Fruit fly (Drosophila melanogaster): ENCODE results near the gene cdm.
A peak's percentile ranks its signal among the peaks of the same experiment; 100 is the strongest.

Gene cdm

dm6 chr3R:18199885-18200249, 16.6 kb upstream of the cdm start (continued):
- TF ChIP-seq CG9797 (GFP tag; optimal IDR thresholded peaks at IDR 0.05) (peak; percentile 45), CG8359 (GFP tag; optimal IDR thresholded peaks at IDR 0.05; ENCODE audit: borderline replicate concordance) (no peak), so (GFP tag; IDR thresholded peaks at IDR 0.05) (no peak), nerfin-2 (GFP tag; IDR thresholded peaks at IDR 0.05; ENCODE audit: partially characterized antibody) (no peak), CG11504 (tag; optimal IDR thresholded peaks at IDR 0.05) (no peak), stc (GFP tag; IDR thresholded peaks at IDR 0.05) (no peak), CG17802 (tag; optimal IDR thresholded peaks at IDR 0.05) (no peak), sima (GFP tag; optimal IDR thresholded peaks at IDR 0.05) (no peak), CG7786 (GFP tag; optimal IDR thresholded peaks at IDR 0.05) (no peak), nerfin-1 (tag; optimal IDR thresholded peaks at IDR 0.05) (no peak), gfzf (GFP tag; optimal IDR thresholded peaks at IDR 0.05) (peak; percentile 57), CG17328 (GFP tag; IDR thresholded peaks at IDR 0.05) (no peak), CG16813 (GFP tag; IDR thresholded peaks at IDR 0.05; ENCODE audit: partially characterized antibody) (no peak), trh (GFP tag; optimal IDR thresholded peaks at IDR 0.05) (no peak), Dp (GFP tag; optimal IDR thresholded peaks at IDR 0.05) (peak; percentile 60), ewg (GFP tag; optimal IDR thresholded peaks at IDR 0.05) (peak; percentile 69), sens-2 (GFP tag; IDR thresholded peaks at IDR 0.05) (no peak), ATbp (GFP tag; optimal IDR thresholded peaks at IDR 0.05) (no peak), CG34376 (GFP tag; optimal IDR thresholded peaks at IDR 0.05) (no peak), CG8290 (GFP tag; optimal IDR thresholded peaks at IDR 0.05) (no peak), CG8290 (tag; optimal IDR thresholded peaks at IDR 0.05) (no peak), BEAF-32 (GFP tag; optimal IDR thresholded peaks at IDR 0.05) (peak; percentile 27), sob (GFP tag; IDR thresholded peaks at IDR 0.05) (no peak), Atf-2 (GFP tag; optimal IDR thresholded peaks at IDR 0.05) (no peak), CG15073 (GFP tag; optimal IDR thresholded peaks at IDR 0.05) (no peak), CG7271 (tag; optimal IDR thresholded peaks at IDR 0.05) (no peak), psq (GFP tag; optimal IDR thresholded peaks at IDR 0.05) (no peak), tx (GFP tag; optimal IDR thresholded peaks at IDR 0.05) (no peak), wdn (GFP tag; IDR thresholded peaks at IDR 0.05) (no peak), PHDP (tag; optimal IDR thresholded peaks at IDR 0.05) (no peak), bowl (GFP tag; IDR thresholded peaks at IDR 0.05) (no peak), CG17186 (GFP tag; optimal IDR thresholded peaks at IDR 0.05) (peak; percentile 37), CG10431 (GFP tag; optimal IDR thresholded peaks at IDR 0.05) (peak; percentile 100), CG3995 (GFP tag; optimal IDR thresholded peaks at IDR 0.05) (no peak), Optix (GFP tag; IDR thresholded peaks at IDR 0.05) (no peak), dmrt11E (tag; optimal IDR thresholded peaks at IDR 0.05) (no peak), p53 (GFP tag; optimal IDR thresholded peaks at IDR 0.05) (no peak), CG7745 (tag; optimal IDR thresholded peaks at IDR 0.05) (no peak), CG10654 (GFP tag; optimal IDR thresholded peaks at IDR 0.05) (no peak), chn (GFP tag; optimal IDR thresholded peaks at IDR 0.05) (no peak), MTF-1 (GFP tag; optimal IDR thresholded peaks at IDR 0.05; ENCODE audit: borderline replicate concordance) (no peak), CG14860 (GFP tag; IDR thresholded peaks at IDR 0.05; ENCODE audit: partially characterized antibody) (no peak), grau (tag; optimal IDR thresholded peaks at IDR 0.05) (no peak), CG6765 (GFP tag; optimal IDR thresholded peaks at IDR 0.05) (no peak), CG14710 (tag; optimal IDR thresholded peaks at IDR 0.05) (no peak), CG14014 (GFP tag; IDR thresholded peaks at IDR 0.05) (no peak), wek (GFP tag; optimal IDR thresholded peaks at IDR 0.05) (no peak), bcd (GFP tag; optimal IDR thresholded peaks at IDR 0.05) (no peak), abd-A (tag; optimal IDR thresholded peaks at IDR 0.05) (no peak), CG17912 (GFP tag; optimal IDR thresholded peaks at IDR 0.05) (no peak), B-H2 (GFP tag; optimal IDR thresholded peaks at IDR 0.05) (no peak), CG31388 (GFP tag; optimal IDR thresholded peaks at IDR 0.05) (no peak)
